Worm (Caenorhabditis elegans) whole organism, L1 larva: ENCODE results near the gene vha-8.

ENCODE experiments used
- aly-2 ChIP-seq: fragments of 150-350 bp; optimal IDR thresholded peaks from 2 replicates; lab custom pipeline; 2014; ENCODE audit warnings: missing biosample characterization, missing genetic modification characterization
- ces-1 ChIP-seq: fragments of 150-350 bp; optimal IDR thresholded peaks from 2 replicates; lab custom pipeline; 2014; ENCODE audit warnings: missing biosample characterization, missing genetic modification reagents, missing genetic modification characterization
- lin-39 ChIP-seq: fragments of 150-350 bp; optimal IDR thresholded peaks from 2 replicates; lab custom pipeline; 2014; ENCODE audit warnings: missing biosample characterization, missing genetic modification reagents, missing genetic modification characterization
- nhr-237 ChIP-seq: fragments of 150-350 bp; optimal IDR thresholded peaks from 2 replicates; lab custom pipeline; 2014; ENCODE audit warnings: missing biosample characterization, missing genetic modification characterization
- nhr-77 ChIP-seq: fragments of 150-350 bp; optimal IDR thresholded peaks from 2 replicates; lab custom pipeline; 2014; ENCODE audit warnings: missing biosample characterization, missing genetic modification characterization
- pqm-1 ChIP-seq: sonication (generic microtip); optimal IDR thresholded peaks from 3 replicates; lab custom pipeline; 2017; ENCODE audit warnings: missing biosample characterization, missing genetic modification characterization
- unc-62 ChIP-seq: fragments of 150-350 bp; optimal IDR thresholded peaks from 2 replicates; lab custom pipeline; 2014; ENCODE audit warnings: missing biosample characterization, missing genetic modification reagents, missing genetic modification characterization
- ztf-11 ChIP-seq, 2 experiments: sonication (generic microtip); optimal IDR thresholded peaks; 2 replicates each; lab custom pipeline; 2016 to 2017; ENCODE audit warnings: missing genetic modification characterization in 2 of 2, missing biosample characterization in 1 of 2, missing compliant biosample characterization in 1 of 2

DNA sequence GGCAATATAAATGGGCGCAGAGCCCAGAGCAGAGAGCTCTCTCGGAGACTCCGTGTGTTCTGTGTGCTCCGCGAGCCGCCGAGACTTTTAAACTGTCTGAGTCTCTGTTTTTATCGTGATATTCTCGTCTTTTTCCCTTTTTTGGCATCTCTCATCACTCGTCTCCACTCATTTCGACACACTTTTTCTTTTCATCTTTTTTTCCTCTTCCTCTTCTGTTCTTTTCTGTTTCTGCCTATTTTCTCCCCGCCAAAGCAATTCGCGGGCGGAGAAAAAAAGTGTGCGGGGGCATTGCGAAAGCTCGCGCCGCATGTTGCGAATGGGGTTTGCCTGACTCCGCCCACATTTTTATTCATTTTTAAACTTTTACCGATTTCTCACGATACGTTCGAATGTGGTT, 34.5 kb upstream of the vha-8 start:
- peak; percentile 30 for TF ChIP-seq aly-2 (tag; lab: Kevin White, UChicago)
- peak; percentile 21 for TF ChIP-seq lin-39
- TF ChIP-seq nhr-77 (tag; lab: Kevin White, UChicago): peak; percentile 77
- peak; percentile 69 for TF ChIP-seq nhr-237 (tag; lab: Kevin White, UChicago)
- TF ChIP-seq unc-62: no peak
- TF ChIP-seq pqm-1 (tag; lab: Kevin White, UChicago): peak; percentile 71
- TF ChIP-seq ces-1 (GFP tag; lab: Kevin White, UChicago): no peak
- peak in 1 of 2 experiments; percentile 71 for TF ChIP-seq ztf-11 (tag; optimal IDR thresholded peaks at IDR 0.05; lab: Kevin White, UChicago)
